Worm (Caenorhabditis elegans) whole organism, early embryonic: ENCODE results near the gene abts-4.

ENCODE experiments used
- F13C5.2 ChIP-seq: sonication (generic microtip); optimal IDR thresholded peaks from 2 replicates; lab custom pipeline; 2017; ENCODE audit warnings: mild to moderate bottlenecking, missing genetic modification characterization, inconsistent platforms, missing compliant biosample characterization
- aly-1 ChIP-seq: sonication (generic microtip); optimal IDR thresholded peaks from 2 replicates; lab custom pipeline; 2016; ENCODE audit warnings: missing genetic modification characterization, missing compliant biosample characterization
- ama-1 ChIP-seq: fragments of 150-350 bp; optimal IDR thresholded peaks from 2 replicates; lab custom pipeline; 2014
- ceh-13 ChIP-seq: fragments of 200-800 bp; sonication (Bioruptor generic); optimal IDR thresholded peaks from 2 replicates; lab custom pipeline; 2018; ENCODE audit warnings: mild to moderate bottlenecking, missing genetic modification characterization, missing compliant biosample characterization
- ceh-36 ChIP-seq: sonication (generic microtip); optimal IDR thresholded peaks from 2 replicates; lab custom pipeline; 2016; ENCODE audit warnings: missing genetic modification characterization, inconsistent platforms, missing compliant biosample characterization
- ets-7 ChIP-seq: sonication (generic microtip); optimal IDR thresholded peaks from 2 replicates; lab custom pipeline; 2016; ENCODE audit warnings: missing genotype, missing genetic modification characterization, missing compliant biosample characterization
- flt-1 ChIP-seq: fragments of 200-800 bp; sonication (Bioruptor generic); IDR thresholded peaks from 2 replicates; pipeline ENCODE4 v1.3.6; 2022; ENCODE audit warnings: missing genetic modification characterization, missing compliant biosample characterization
- hmbx-1 ChIP-seq: sonication (generic microtip); optimal IDR thresholded peaks from 2 replicates; lab custom pipeline; 2016; ENCODE audit warnings: mild to moderate bottlenecking, missing genetic modification characterization, missing compliant biosample characterization
- hmg-4 ChIP-seq: fragments of 200-800 bp; sonication (Bioruptor generic); optimal IDR thresholded peaks from 2 replicates; lab custom pipeline; 2018; ENCODE audit warnings: mild to moderate bottlenecking, missing genetic modification characterization, missing compliant biosample characterization
- hnd-1 ChIP-seq: sonication (generic microtip); optimal IDR thresholded peaks from 2 replicates; lab custom pipeline; 2016; ENCODE audit warnings: missing genetic modification characterization, missing compliant biosample characterization
- pes-1 ChIP-seq: fragments of 200-800 bp; sonication (Bioruptor generic); IDR thresholded peaks from 2 replicates; pipeline ENCODE4 v1.3.6; 2022; ENCODE audit warnings: missing genetic modification reagents, missing genetic modification characterization, missing compliant biosample characterization
- scrt-1 ChIP-seq: fragments of 200-800 bp; sonication (Bioruptor generic); IDR thresholded peaks from 2 replicates; pipeline ENCODE4 v1.3.6; 2022; ENCODE audit warnings: missing genetic modification characterization, missing compliant biosample characterization
- tbx-11 ChIP-seq: fragments of 200-800 bp; sonication (Bioruptor generic); IDR thresholded peaks from 2 replicates; pipeline ENCODE4 v1.3.6; 2022; ENCODE audit warnings: missing genetic modification characterization, missing compliant biosample characterization
- tbx-37 ChIP-seq: fragments of 200-800 bp; sonication (Bioruptor generic); conservative IDR thresholded peaks from 2 replicates; pipeline ENCODE4 v1.3.6; 2022; ENCODE audit warnings: missing genetic modification reagents, missing genetic modification characterization, missing compliant biosample characterization

DNA sequence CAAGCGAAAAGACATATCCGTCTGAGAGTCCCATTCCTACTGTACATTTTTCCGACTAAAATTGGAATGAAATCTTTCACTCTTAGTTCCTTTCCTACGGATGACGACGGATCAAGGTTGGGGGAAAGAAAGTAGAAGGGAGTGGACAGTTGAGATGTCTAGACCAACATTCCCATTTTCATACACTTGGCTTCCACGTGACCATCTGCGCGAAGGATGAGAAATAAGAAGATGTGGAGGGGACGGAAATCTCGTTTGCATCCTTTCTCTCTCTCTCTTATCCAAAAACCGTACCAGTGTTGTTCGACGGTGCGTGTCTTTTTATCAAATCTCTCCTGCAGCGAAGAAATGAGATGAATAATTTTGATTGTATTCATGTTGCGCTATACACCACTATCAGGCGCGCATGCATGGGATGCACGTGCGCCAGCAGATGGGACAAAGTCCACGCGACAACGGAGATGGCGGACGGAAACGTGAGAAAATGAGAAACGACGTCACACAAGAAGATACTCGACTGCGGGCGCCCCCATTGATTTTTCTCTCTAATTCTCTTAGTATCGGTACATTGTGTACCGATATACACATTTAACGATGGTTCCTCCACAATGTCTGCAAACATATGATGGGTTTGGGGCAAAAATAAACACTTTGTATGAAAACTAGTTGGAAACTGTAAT is 24.1 kb downstream of the abts-4 start:
- no peak for TF ChIP-seq tbx-37
- TF ChIP-seq hmbx-1 (tag; lab: Kevin White, UChicago) = no peak
- no peak for TF ChIP-seq ama-1 (lab: Kevin White, UChicago)
- TF ChIP-seq hnd-1 (tag; lab: Kevin White, UChicago) = no peak
- peak; percentile 21 for TF ChIP-seq F13C5.2
- no peak for TF ChIP-seq pes-1 (GFP tag; lab: Robert Waterston, UW)
- TF ChIP-seq tbx-11 (GFP tag; lab: Robert Waterston, UW) = no peak
- no peak for TF ChIP-seq scrt-1 (GFP tag; lab: Robert Waterston, UW)
- TF ChIP-seq aly-1 (tag; lab: Kevin White, UChicago) = no peak
- TF ChIP-seq ets-7 (tag; lab: Kevin White, UChicago) = no peak
- no peak for TF ChIP-seq ceh-13 (GFP tag; lab: Kevin White, UChicago)
- TF ChIP-seq ceh-36 (tag; lab: Kevin White, UChicago) = no peak
- peak; percentile 22 for TF ChIP-seq hmg-4 (GFP tag; lab: Kevin White, UChicago)
- no peak for TF ChIP-seq flt-1 (GFP tag; lab: Robert Waterston, UW)
